Worm (Caenorhabditis elegans) whole organism, young adult: Measurements from ENCODE around the gene str-181.

Experiments used
- F49E8.2 ChIP-seq: sonication (generic microtip); optimal IDR thresholded peaks from 3 replicates; lab custom pipeline; 2017; ENCODE audit warnings: missing genetic modification characterization, mild to moderate bottlenecking, missing compliant biosample characterization, antibody characterized with exemption, moderate library complexity; ENCODE audit not compliant: insufficient read depth
- T26A5.8 ChIP-seq: sonication (generic microtip); optimal IDR thresholded peaks from 2 replicates; lab custom pipeline; 2016; ENCODE audit warnings: missing genetic modification characterization, missing compliant biosample characterization
- ama-1 ChIP-seq, 3 experiments: fragments of 150-350 bp in 1 of 3; sonication (generic microtip) in 2 of 3; optimal IDR thresholded peaks; 2 replicates each; lab custom pipeline; 2014 to 2018; ENCODE audit warnings: missing biosample characterization in 2 of 3, missing genetic modification characterization in 2 of 3, missing genetic modification reagents in 2 of 3
- dpff-1 ChIP-seq: sonication (generic microtip); optimal IDR thresholded peaks from 2 replicates; lab custom pipeline; 2017; ENCODE audit warnings: mild to moderate bottlenecking, missing genetic modification characterization, missing compliant biosample characterization
- hmg-20 ChIP-seq: fragments of 200-800 bp; sonication (Bioruptor generic); IDR thresholded peaks from 2 replicates; pipeline ENCODE4 v1.3.6; 2022; ENCODE audit warnings: missing genetic modification reagents, missing genetic modification characterization, missing compliant biosample characterization
- lin-26 ChIP-seq: fragments of 200-800 bp; sonication (Bioruptor generic); IDR thresholded peaks from 2 replicates; pipeline ENCODE4 v1.3.6; 2022; ENCODE audit warnings: missing genetic modification reagents, missing genetic modification characterization, missing compliant biosample characterization
- nhr-80 ChIP-seq: sonication (generic microtip); optimal IDR thresholded peaks from 2 replicates; lab custom pipeline; 2016; ENCODE audit warnings: missing genetic modification characterization, missing compliant biosample characterization
- nhr-90 ChIP-seq: sonication (generic microtip); optimal IDR thresholded peaks from 2 replicates; lab custom pipeline; 2016; ENCODE audit warnings: missing genotype, mild to moderate bottlenecking, missing genetic modification characterization, missing compliant biosample characterization
- snpc-1.3 ChIP-seq: sonication (generic microtip); optimal IDR thresholded peaks from 2 replicates; lab custom pipeline; 2017; ENCODE audit warnings: missing genetic modification characterization, mild to moderate bottlenecking, missing compliant biosample characterization, antibody characterized with exemption, moderate library complexity, missing genotype, missing genetic modification reagents; ENCODE audit not compliant: insufficient read depth
- ztf-6 ChIP-seq: fragments of 200-800 bp; sonication (Bioruptor generic); IDR thresholded peaks from 2 replicates; pipeline ENCODE4 v1.3.6; 2022; ENCODE audit warnings: missing genetic modification reagents, missing genetic modification characterization, missing compliant biosample characterization

ce11 chrV:12711999-12712398 is 6.5 kb downstream of the str-181 start, which contains the start of gene R11D1.3:
- TF ChIP-seq nhr-80 (tag; lab: Kevin White, UChicago) (no peak), lin-26 (no peak), ztf-6 (GFP tag; lab: Robert Waterston, UW) (no peak), hmg-20 (GFP tag; lab: Robert Waterston, UW) (no peak), snpc-1.3 (no peak), F49E8.2 (tag; lab: Kevin White, UChicago) (no peak), T26A5.8 (tag; lab: Kevin White, UChicago) (no peak), nhr-90 (tag; lab: Kevin White, UChicago) (no peak), ama-1 (optimal IDR thresholded peaks at IDR 0.05; lab: Kevin White, UChicago) (no peak), ama-1 (GFP tag; optimal IDR thresholded peaks at IDR 0.05; lab: Kevin White, UChicago) (no peak), dpff-1 (tag; lab: Kevin White, UChicago) (no peak)
